Worm (Caenorhabditis elegans): ENCODE data around the gene Y39A1A.3.

The Y39A1A.3 gene

DNA sequence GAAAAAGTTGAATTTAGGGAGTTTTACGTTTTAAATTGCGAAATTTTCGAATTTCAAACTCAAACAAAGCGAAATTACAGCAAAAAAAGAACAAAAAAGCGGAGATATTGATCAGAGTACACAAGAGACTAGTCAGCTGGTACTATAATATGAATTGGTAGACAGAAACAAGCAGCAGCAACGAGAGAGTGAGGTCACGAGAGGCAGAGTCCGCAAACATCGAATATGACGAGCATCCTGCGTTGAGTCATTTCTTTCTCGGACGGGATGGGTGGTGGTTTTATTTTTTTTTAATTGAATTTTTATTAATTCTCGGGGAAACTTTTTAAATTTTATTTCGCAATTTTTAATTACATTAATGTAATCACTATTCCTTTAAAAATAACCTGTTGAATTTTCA, 3.4 kb upstream of the Y39A1A.3 start (continued):
- TF ChIP-seq nhr-25 (tag; optimal IDR thresholded peaks at IDR 0.05) (peak; percentile 64), nhr-237 (tag; optimal IDR thresholded peaks at IDR 0.05) (no peak), nhr-77 (tag; optimal IDR thresholded peaks at IDR 0.05) (no peak), ZK546.5 (tag; optimal IDR thresholded peaks at IDR 0.05) (no peak), R02D3.7 (tag; optimal IDR thresholded peaks at IDR 0.05) (no peak), ama-1 (optimal IDR thresholded peaks at IDR 0.05) (peak; percentile 36), daf-12 (tag; optimal IDR thresholded peaks at IDR 0.05) (no peak), lin-15B (tag; optimal IDR thresholded peaks at IDR 0.05) (peak; percentile 78), lsy-12 (tag; optimal IDR thresholded peaks at IDR 0.05) (no peak), fkh-10 (GFP tag; optimal IDR thresholded peaks at IDR 0.05) (no peak)

DNA sequence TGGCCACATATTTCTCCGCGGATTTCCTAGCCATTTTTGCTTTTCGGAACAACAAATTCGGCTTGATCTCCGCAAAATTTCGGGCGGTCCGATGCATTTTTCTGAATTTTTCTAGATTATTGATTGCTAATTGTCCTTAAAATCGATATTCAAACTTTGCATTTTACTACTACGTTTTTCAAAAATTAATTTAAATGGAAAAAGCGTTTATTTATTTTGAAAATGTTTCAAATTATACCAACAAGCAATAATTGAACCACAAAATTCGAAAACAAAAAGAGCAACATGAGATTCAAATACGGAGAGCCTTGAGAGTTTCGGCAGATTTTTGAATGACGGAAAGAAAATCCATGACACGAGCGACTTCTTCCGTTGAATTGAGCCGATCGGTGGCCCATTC, 1.2 kb downstream of the Y39A1A.3 start, which contains the start of gene Y45F3A.9:
Gene Y45F3A.9, minus strand, starts transcription at position 101 of the 400 bp plus-strand sequence.
- TF ChIP-seq mdl-1 (tag; optimal IDR thresholded peaks at IDR 0.05) (no peak), ama-1 (optimal IDR thresholded peaks at IDR 0.05) (no peak), lsy-12 (tag; optimal IDR thresholded peaks at IDR 0.05) (no peak), fkh-10 (GFP tag; optimal IDR thresholded peaks at IDR 0.05) (no peak), unc-62 (GFP tag; optimal IDR thresholded peaks at IDR 0.05) (no peak), nhr-23 (tag; optimal IDR thresholded peaks at IDR 0.05) (no peak), ceh-9 (tag; optimal IDR thresholded peaks at IDR 0.05) (no peak), lin-15B (tag; optimal IDR thresholded peaks at IDR 0.05) (no peak), ztf-11 (tag; optimal IDR thresholded peaks at IDR 0.05) (no peak)

DNA sequence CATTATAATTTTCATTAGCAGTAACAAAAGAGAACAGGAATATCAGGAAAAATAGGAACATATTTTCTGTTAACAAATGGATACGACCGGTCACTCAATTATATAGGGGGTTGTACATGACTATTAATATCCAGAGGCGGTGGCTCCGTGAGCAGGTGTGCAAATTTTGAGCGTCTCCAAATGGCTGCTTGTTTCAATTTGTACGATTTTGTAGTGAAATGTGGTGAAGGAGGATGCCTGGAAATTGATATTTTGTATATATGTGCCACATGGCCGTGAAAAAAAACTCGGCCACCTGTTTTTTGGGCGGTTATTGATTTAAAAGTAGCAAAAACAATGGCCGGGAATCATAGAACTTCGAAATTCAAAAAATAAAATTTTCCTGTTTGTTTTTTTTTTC, 3.6 kb downstream of the Y39A1A.3 start, which contains the start of gene Y45F3A.8:
Gene Y45F3A.8, minus strand, starts transcription at position 101 of the 400 bp plus-strand sequence.
- no peak for TF ChIP-seq nhr-43 (tag; optimal IDR thresholded peaks at IDR 0.05; ENCODE audit: poor library complexity, severe bottlenecking)
- TF ChIP-seq fkh-10 (GFP tag; optimal IDR thresholded peaks at IDR 0.05) = no peak
- no peak for TF ChIP-seq ceh-9 (tag; optimal IDR thresholded peaks at IDR 0.05)
- no peak for TF ChIP-seq pha-4 (tag; optimal IDR thresholded peaks at IDR 0.05)
- TF ChIP-seq egl-27 (tag; optimal IDR thresholded peaks at IDR 0.05) = no peak
- no peak for TF ChIP-seq egl-5 (tag; optimal IDR thresholded peaks at IDR 0.05)
- TF ChIP-seq hmg-11 (tag; optimal IDR thresholded peaks at IDR 0.05) = no peak
- no peak for TF ChIP-seq unc-62 (GFP tag; optimal IDR thresholded peaks at IDR 0.05)
- TF ChIP-seq jun-1 (tag; optimal IDR thresholded peaks at IDR 0.05) = no peak
- no peak for TF ChIP-seq nhr-67 (tag; optimal IDR thresholded peaks at IDR 0.05)
- TF ChIP-seq ceh-82 (tag; optimal IDR thresholded peaks at IDR 0.05) = no peak
- TF ChIP-seq tbx-2 (tag; optimal IDR thresholded peaks at IDR 0.05) = no peak
- TF ChIP-seq elt-2 (tag; optimal IDR thresholded peaks at IDR 0.05) = no peak
- no peak for TF ChIP-seq nhr-76 (tag; optimal IDR thresholded peaks at IDR 0.05)
- TF ChIP-seq mml-1 (tag; optimal IDR thresholded peaks at IDR 0.05) = no peak
- no peak for TF ChIP-seq lin-15B (tag; optimal IDR thresholded peaks at IDR 0.05)
- no peak for TF ChIP-seq mdl-1 (tag; optimal IDR thresholded peaks at IDR 0.05)
- TF ChIP-seq nhr-28 (tag; optimal IDR thresholded peaks at IDR 0.05) = no peak

DNA sequence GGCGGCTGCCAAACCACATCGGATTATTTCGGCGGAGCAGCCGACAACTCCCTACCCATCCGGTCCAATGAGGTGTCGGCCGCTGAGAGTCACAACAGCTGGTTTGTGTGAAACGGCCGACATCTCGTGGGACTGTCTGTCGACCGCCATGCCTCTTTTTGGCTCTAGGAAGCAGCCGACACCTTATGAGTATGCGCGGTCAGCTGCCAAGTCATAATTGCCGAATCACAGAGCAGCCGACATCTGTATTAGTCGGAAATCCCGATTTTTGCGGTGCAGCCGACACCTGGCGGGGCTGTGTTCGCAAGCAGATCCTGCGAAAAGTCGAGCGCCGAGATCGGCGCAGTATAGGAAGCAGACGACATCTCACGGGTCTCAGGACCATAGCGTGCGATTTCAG, 4.2 kb downstream of the Y39A1A.3 start:
- TF ChIP-seq ama-1 (optimal IDR thresholded peaks at IDR 0.05) = no peak
- TF ChIP-seq snpc-4 (tag; optimal IDR thresholded peaks at IDR 0.05) = no peak
- TF ChIP-seq pha-4 (tag; optimal IDR thresholded peaks at IDR 0.05) = no peak
- no peak for TF ChIP-seq nhr-28 (tag; optimal IDR thresholded peaks at IDR 0.05)
- no peak for TF ChIP-seq nhr-76 (tag; optimal IDR thresholded peaks at IDR 0.05)

DNA sequence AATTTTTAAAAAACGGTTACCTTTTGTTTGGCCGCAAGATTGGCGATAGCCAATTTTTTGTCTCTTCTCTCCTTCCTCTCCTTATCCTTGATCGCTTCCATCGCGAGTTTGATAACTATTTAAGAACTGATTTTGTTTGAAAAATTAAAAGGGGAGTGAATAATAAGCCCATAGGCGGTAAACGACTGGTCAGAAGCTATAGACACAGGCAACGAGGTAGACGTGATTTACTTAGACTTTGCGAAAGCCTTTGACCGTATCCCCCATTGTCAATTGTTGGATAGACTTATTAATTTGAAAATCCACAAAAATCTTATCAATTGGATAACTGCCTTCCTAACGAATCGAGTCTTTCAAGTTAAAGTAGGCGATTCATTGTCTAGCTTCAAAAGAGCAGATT, 10.0 kb downstream of the Y39A1A.3 start, which contains the start of gene Y45F3A.5:
Gene Y45F3A.5, minus strand, starts transcription at position 101 of the 400 bp plus-strand sequence.
- TF ChIP-seq nhr-25 (tag; optimal IDR thresholded peaks at IDR 0.05) = no peak
- TF ChIP-seq fkh-2 (tag; optimal IDR thresholded peaks at IDR 0.05) = no peak
- no peak for TF ChIP-seq jun-1 (tag; optimal IDR thresholded peaks at IDR 0.05)
- no peak for TF ChIP-seq R02D3.7 (tag; optimal IDR thresholded peaks at IDR 0.05)
- no peak for TF ChIP-seq ztf-11 (tag; optimal IDR thresholded peaks at IDR 0.05)
- no peak for TF ChIP-seq nhr-77 (tag; optimal IDR thresholded peaks at IDR 0.05)
- no peak for TF ChIP-seq elt-3 (tag; optimal IDR thresholded peaks at IDR 0.05)
- TF ChIP-seq pqm-1 (tag; optimal IDR thresholded peaks at IDR 0.05) = no peak
- TF ChIP-seq nhr-23 (tag; optimal IDR thresholded peaks at IDR 0.05) = no peak

DNA sequence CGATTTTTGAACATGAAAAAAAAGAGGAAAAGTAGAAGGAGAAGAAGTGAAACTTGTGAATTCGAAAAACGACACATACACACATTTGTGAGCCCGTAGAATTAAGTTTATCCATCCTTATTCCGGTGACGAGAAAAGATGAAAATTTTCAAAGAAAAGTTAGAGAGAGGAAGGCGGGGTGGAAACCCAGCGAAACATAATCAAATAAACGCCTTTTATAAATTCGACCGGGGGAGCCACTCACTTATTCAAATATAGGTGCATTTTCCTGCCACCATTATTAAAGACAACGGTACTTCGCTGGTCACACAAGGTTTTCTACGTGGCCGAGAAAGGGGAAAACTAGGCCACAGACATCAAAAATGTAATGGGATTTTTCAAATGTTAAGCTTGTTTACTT, 12.8 kb downstream of the Y39A1A.3 start:
- no peak for TF ChIP-seq nhr-67 (tag; optimal IDR thresholded peaks at IDR 0.05)
- TF ChIP-seq lin-15B (tag; optimal IDR thresholded peaks at IDR 0.05) = no peak
- no peak for TF ChIP-seq nhr-12 (tag; optimal IDR thresholded peaks at IDR 0.05)
- TF ChIP-seq lsy-12 (tag; optimal IDR thresholded peaks at IDR 0.05) = no peak
- no peak for TF ChIP-seq egl-27 (tag; optimal IDR thresholded peaks at IDR 0.05)
- TF ChIP-seq tbx-2 (tag; optimal IDR thresholded peaks at IDR 0.05) = no peak
- no peak for TF ChIP-seq egl-5 (tag; optimal IDR thresholded peaks at IDR 0.05)
- no peak for TF ChIP-seq ceh-82 (tag; optimal IDR thresholded peaks at IDR 0.05)
- no peak for TF ChIP-seq nhr-237 (tag; optimal IDR thresholded peaks at IDR 0.05)
- TF ChIP-seq zag-1 (tag; optimal IDR thresholded peaks at IDR 0.05) = no peak
- TF ChIP-seq elt-3 (tag; optimal IDR thresholded peaks at IDR 0.05) = no peak
- no peak for TF ChIP-seq nhr-11 (tag; optimal IDR thresholded peaks at IDR 0.05)
